Fruit fly (Drosophila melanogaster): ENCODE data around the gene Kul.
A peak's percentile ranks its signal among the peaks of the same experiment; 100 is the strongest.

The Kul gene

DNA sequence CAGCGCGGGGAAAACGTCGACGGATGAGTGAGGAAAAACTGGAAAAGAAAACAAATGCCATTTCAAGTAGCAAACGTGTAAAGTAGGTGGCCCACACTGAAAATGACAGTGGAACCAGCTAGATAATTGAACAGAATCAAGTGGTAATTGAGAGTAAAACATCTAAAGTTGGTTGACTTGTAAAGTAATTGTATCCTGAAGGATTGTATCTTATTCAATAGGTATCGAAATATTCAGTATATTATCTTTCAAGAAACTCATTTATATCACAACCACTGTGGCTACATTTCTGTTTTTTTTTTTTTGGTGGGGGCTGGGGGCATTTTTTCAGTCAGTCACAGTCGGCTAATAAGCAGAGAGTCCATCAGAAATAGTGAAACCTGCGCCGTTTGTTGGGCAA, 26.4 kb upstream of the Kul start (continued):
- TF ChIP-seq cato (GFP tag; optimal IDR thresholded peaks at IDR 0.05; ENCODE audit: borderline replicate concordance): no peak
- no peak for TF ChIP-seq B-H1 (GFP tag; IDR thresholded peaks at IDR 0.05)
- no peak for TF ChIP-seq zf30C (GFP tag; optimal IDR thresholded peaks at IDR 0.05)
- no peak for TF ChIP-seq unc-4 (GFP tag; IDR thresholded peaks at IDR 0.05; ENCODE audit: partially characterized antibody)
- TF ChIP-seq Fer3 (tag; optimal IDR thresholded peaks at IDR 0.05): no peak
- no peak for TF ChIP-seq oc (tag; optimal IDR thresholded peaks at IDR 0.05)
- TF ChIP-seq repo (GFP tag; optimal IDR thresholded peaks at IDR 0.05): no peak
- no peak for TF ChIP-seq CG4404 (GFP tag; IDR thresholded peaks at IDR 0.05)
- no peak for TF ChIP-seq twi (tag; optimal IDR thresholded peaks at IDR 0.05)
- peak; percentile 47; the same call in 2 of the 3 replicates for TF ChIP-seq croc (GFP tag; conservative IDR thresholded peaks at IDR 0.05)
- peak; percentile 22 for TF ChIP-seq Blimp-1 (GFP tag; optimal IDR thresholded peaks at IDR 0.05)
- no peak for TF ChIP-seq Ssrp (tag; optimal IDR thresholded peaks at IDR 0.05)
- no peak for TF ChIP-seq CG8924 (tag; optimal IDR thresholded peaks at IDR 0.05)
- no peak for TF ChIP-seq knrl (GFP tag; IDR thresholded peaks at IDR 0.05; ENCODE audit: partially characterized antibody)
- TF ChIP-seq MTF-1 (GFP tag; optimal IDR thresholded peaks at IDR 0.05; ENCODE audit: borderline replicate concordance): no peak
- no peak for TF ChIP-seq sug (tag; optimal IDR thresholded peaks at IDR 0.05)
- TF ChIP-seq da (GFP tag; optimal IDR thresholded peaks at IDR 0.05): no peak
- no peak for TF ChIP-seq mirr (GFP tag; optimal IDR thresholded peaks at IDR 0.05)
- TF ChIP-seq CG4707 (GFP tag; optimal IDR thresholded peaks at IDR 0.05): no peak
- TF ChIP-seq slp2 (GFP tag; optimal IDR thresholded peaks at IDR 0.05): no peak
- TF ChIP-seq CG11456 (GFP tag; IDR thresholded peaks at IDR 0.05): no peak
- TF ChIP-seq fu2 (GFP tag; optimal IDR thresholded peaks at IDR 0.05): no peak
- no peak for TF ChIP-seq hth (optimal IDR thresholded peaks at IDR 0.05)
- TF ChIP-seq org-1 (GFP tag; optimal IDR thresholded peaks at IDR 0.05): peak; percentile 3
- no peak for TF ChIP-seq CG10147 (GFP tag; optimal IDR thresholded peaks at IDR 0.05)
- TF ChIP-seq BEAF-32 (GFP tag; optimal IDR thresholded peaks at IDR 0.05): no peak
- TF ChIP-seq CG4424 (GFP tag; optimal IDR thresholded peaks at IDR 0.05): peak; percentile 45
- no peak for TF ChIP-seq CG2120 (GFP tag; optimal IDR thresholded peaks at IDR 0.05)
- TF ChIP-seq CG8359 (GFP tag; optimal IDR thresholded peaks at IDR 0.05; ENCODE audit: borderline replicate concordance): no peak
- TF ChIP-seq Antp (GFP tag; optimal IDR thresholded peaks at IDR 0.05): peak; percentile 59
- TF ChIP-seq Dfd (GFP tag; optimal IDR thresholded peaks at IDR 0.05): no peak
- no peak for TF ChIP-seq gcm2 (GFP tag; optimal IDR thresholded peaks at IDR 0.05)
- TF ChIP-seq crc (GFP tag; optimal IDR thresholded peaks at IDR 0.05): no peak
- TF ChIP-seq unpg (GFP tag; optimal IDR thresholded peaks at IDR 0.05): peak; percentile 67
- no peak for TF ChIP-seq CG2202 (tag; optimal IDR thresholded peaks at IDR 0.05)
- TF ChIP-seq inv (GFP tag; IDR thresholded peaks at IDR 0.05; ENCODE audit: partially characterized antibody): no peak
- no peak for TF ChIP-seq zen2 (GFP tag; IDR thresholded peaks at IDR 0.05; ENCODE audit: partially characterized antibody)
- peak; percentile 32 for TF ChIP-seq CG7556 (GFP tag; optimal IDR thresholded peaks at IDR 0.05)
- no peak for TF ChIP-seq tio (GFP tag; optimal IDR thresholded peaks at IDR 0.05)
- TF ChIP-seq chn (GFP tag; optimal IDR thresholded peaks at IDR 0.05): no peak
- TF ChIP-seq CG9727 (GFP tag; optimal IDR thresholded peaks at IDR 0.05): peak; percentile 25
- TF ChIP-seq pho (GFP tag; optimal IDR thresholded peaks at IDR 0.05): no peak
- peak in 1 of 2 experiments; percentile 16 for TF ChIP-seq chif (GFP tag; optimal IDR thresholded peaks at IDR 0.05)
- no peak for TF ChIP-seq CG14965 (GFP tag; optimal IDR thresholded peaks at IDR 0.05; ENCODE audit: borderline replicate concordance)
- TF ChIP-seq CG11695 (GFP tag; IDR thresholded peaks at IDR 0.05): peak; percentile 61; the same call in 2 of the 3 replicates
- no peak for TF ChIP-seq Dref (GFP tag; IDR thresholded peaks at IDR 0.05)
- no peak for TF ChIP-seq cwo (GFP tag; optimal IDR thresholded peaks at IDR 0.05)
- no peak for TF ChIP-seq Asciz (GFP tag; optimal IDR thresholded peaks at IDR 0.05)
- no peak for TF ChIP-seq CG6254 (GFP tag; optimal IDR thresholded peaks at IDR 0.05)
- TF ChIP-seq Dip3 (GFP tag; optimal IDR thresholded peaks at IDR 0.05): no peak
- no peak for TF ChIP-seq CG18476 (GFP tag; optimal IDR thresholded peaks at IDR 0.05)

All from whole organism, embryonic.